Fruit fly (Drosophila melanogaster) whole organism, pupa: ENCODE measurements around the gene Sf3b5.

Experiments
- CG10348 ChIP-seq: fragments of 200-800 bp; sonication (Bioruptor generic); IDR thresholded peaks from 2 replicates; pipeline ENCODE4 v1.3.6; 2022; ENCODE audit warnings: missing biosample characterization, missing genetic modification characterization
- CG12605 ChIP-seq: fragments of 200-800 bp; sonication (Bioruptor generic); IDR thresholded peaks from 2 replicates; pipeline ENCODE4 v1.3.6; 2022; ENCODE audit warnings: missing biosample characterization, missing genetic modification characterization
- CG13204 ChIP-seq: fragments of 200-800 bp; sonication (Bioruptor generic); optimal IDR thresholded peaks from 2 replicates; lab custom pipeline; 2018; ENCODE audit warnings: missing biosample characterization, mild to moderate bottlenecking, missing genetic modification characterization, moderate library complexity
- CG14655 ChIP-seq: fragments of 200-800 bp; sonication (Bioruptor generic); optimal IDR thresholded peaks from 3 replicates; lab custom pipeline; 2017; ENCODE audit warnings: mild to moderate bottlenecking, missing biosample characterization, missing genetic modification reagents, missing genetic modification characterization
- CG15710 ChIP-seq: fragments of 200-800 bp; sonication (Bioruptor generic); optimal IDR thresholded peaks from 2 replicates; lab custom pipeline; 2018; ENCODE audit warnings: missing biosample characterization, mild to moderate bottlenecking, missing genetic modification characterization, moderate library complexity
- CG17806 ChIP-seq: fragments of 200-800 bp; sonication (Bioruptor generic); optimal IDR thresholded peaks from 2 replicates; lab custom pipeline; 2018; ENCODE audit warnings: missing biosample characterization, mild to moderate bottlenecking, missing genetic modification characterization, moderate library complexity
- CG32121 ChIP-seq: fragments of 200-800 bp; sonication (Bioruptor generic); IDR thresholded peaks from 2 replicates; pipeline ENCODE4 v1.3.6; 2022; ENCODE audit warnings: missing biosample characterization, missing genetic modification characterization
- CG34367 ChIP-seq: fragments of 200-800 bp; sonication (Bioruptor generic); optimal IDR thresholded peaks from 2 replicates; lab custom pipeline; 2018; ENCODE audit warnings: missing biosample characterization, mild to moderate bottlenecking, missing genetic modification characterization
- CG4496 ChIP-seq: fragments of 200-800 bp; sonication (Bioruptor generic); IDR thresholded peaks from 3 replicates; pipeline ENCODE4 v1.3.6; 2022; ENCODE audit warnings: missing biosample characterization, missing genetic modification characterization
- CG8159 ChIP-seq: fragments of 200-800 bp; sonication (Bioruptor generic); optimal IDR thresholded peaks from 3 replicates; lab custom pipeline; 2018; ENCODE audit warnings: missing biosample characterization, mild to moderate bottlenecking, missing genetic modification characterization, moderate library complexity
- CG8301 ChIP-seq: fragments of 200-800 bp; sonication (Bioruptor generic); optimal IDR thresholded peaks from 2 replicates; lab custom pipeline; 2018; ENCODE audit warnings: missing biosample characterization, mild to moderate bottlenecking, missing genetic modification characterization
- CG9948 ChIP-seq: fragments of 200-800 bp; sonication (Bioruptor generic); optimal IDR thresholded peaks from 2 replicates; lab custom pipeline; 2018; ENCODE audit warnings: missing biosample characterization, mild to moderate bottlenecking, missing genetic modification characterization, moderate library complexity
- D1 ChIP-seq: fragments of 200-800 bp; sonication (Bioruptor generic); optimal IDR thresholded peaks from 2 replicates; lab custom pipeline; 2018; ENCODE audit warnings: missing biosample characterization, mild to moderate bottlenecking, missing genetic modification characterization, moderate library complexity
- EcR ChIP-seq: fragments of 200-800 bp; sonication (Bioruptor generic); optimal IDR thresholded peaks from 3 replicates; lab custom pipeline; 2019; ENCODE audit warnings: missing biosample characterization, missing genetic modification characterization, mild to moderate bottlenecking, moderate library complexity, missing genetic modification reagents
- Ets98B ChIP-seq: fragments of 200-800 bp; sonication (Bioruptor generic); IDR thresholded peaks from 2 replicates; pipeline ENCODE4 v1.3.6; 2022; ENCODE audit warnings: missing biosample characterization, missing genetic modification characterization
- Pif1A ChIP-seq: fragments of 200-800 bp; sonication (Bioruptor generic); optimal IDR thresholded peaks from 3 replicates; lab custom pipeline; 2016; ENCODE audit warnings: missing biosample characterization, missing genetic modification characterization
- Pif1B ChIP-seq: fragments of 200-800 bp; sonication (Bioruptor generic); optimal IDR thresholded peaks from 3 replicates; lab custom pipeline; 2016; ENCODE audit warnings: missing biosample characterization, missing genetic modification characterization
- Snoo ChIP-seq: fragments of 200-800 bp; sonication (Bioruptor generic); optimal IDR thresholded peaks from 3 replicates; lab custom pipeline; 2017; ENCODE audit warnings: missing biosample characterization, mild to moderate bottlenecking, missing genetic modification characterization, inconsistent platforms
- fd96Ca ChIP-seq: fragments of 200-800 bp; sonication (Bioruptor generic); IDR thresholded peaks from 3 replicates; pipeline ENCODE4 v1.3.6; 2022; ENCODE audit warnings: missing biosample characterization, missing genetic modification characterization
- gl ChIP-seq: fragments of 200-800 bp; sonication (Bioruptor generic); optimal IDR thresholded peaks from 2 replicates; lab custom pipeline; 2018; ENCODE audit warnings: missing biosample characterization, mild to moderate bottlenecking, missing genetic modification characterization
- rn ChIP-seq: fragments of 200-800 bp; sonication (Bioruptor generic); IDR thresholded peaks from 2 replicates; pipeline ENCODE4 v1.3.6; 2022; ENCODE audit warnings: missing biosample characterization, missing genetic modification characterization

The Sf3b5 gene

DNA sequence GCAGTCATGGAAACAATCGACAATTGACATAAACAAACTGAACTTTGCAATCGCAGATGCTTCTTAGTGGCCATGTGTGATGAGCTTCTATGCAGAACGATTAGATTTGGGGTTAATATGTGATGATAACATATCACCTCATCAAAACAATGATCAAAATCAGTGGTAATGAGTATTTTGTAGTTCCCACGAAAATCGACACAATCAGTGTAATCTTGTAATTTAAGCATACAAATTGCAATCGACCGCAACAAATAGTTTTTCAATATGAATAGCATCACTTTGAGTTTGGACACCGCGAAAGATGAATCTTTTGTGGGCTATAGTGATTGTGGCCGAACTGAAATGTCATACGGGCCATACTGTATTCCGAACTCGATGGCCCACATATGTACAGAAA is 17.7 kb downstream of the Sf3b5 start, which contains the start of gene CG11977:
Gene CG11977, plus strand, starts transcription at position 301 of the 400 bp plus-strand sequence.
- TF ChIP-seq fd96Ca (GFP tag; lab: Robert Waterston, UW) = no peak
- TF ChIP-seq CG15710 (tag; lab: Kevin White, UChicago) = no peak
- no peak for TF ChIP-seq CG12605 (GFP tag; lab: Robert Waterston, UW)
- no peak for TF ChIP-seq CG13204 (GFP tag; lab: Kevin White, UChicago)
- no peak for TF ChIP-seq CG32121 (GFP tag; lab: Robert Waterston, UW)
- TF ChIP-seq, all 21 proteins: peak for 0

DNA sequence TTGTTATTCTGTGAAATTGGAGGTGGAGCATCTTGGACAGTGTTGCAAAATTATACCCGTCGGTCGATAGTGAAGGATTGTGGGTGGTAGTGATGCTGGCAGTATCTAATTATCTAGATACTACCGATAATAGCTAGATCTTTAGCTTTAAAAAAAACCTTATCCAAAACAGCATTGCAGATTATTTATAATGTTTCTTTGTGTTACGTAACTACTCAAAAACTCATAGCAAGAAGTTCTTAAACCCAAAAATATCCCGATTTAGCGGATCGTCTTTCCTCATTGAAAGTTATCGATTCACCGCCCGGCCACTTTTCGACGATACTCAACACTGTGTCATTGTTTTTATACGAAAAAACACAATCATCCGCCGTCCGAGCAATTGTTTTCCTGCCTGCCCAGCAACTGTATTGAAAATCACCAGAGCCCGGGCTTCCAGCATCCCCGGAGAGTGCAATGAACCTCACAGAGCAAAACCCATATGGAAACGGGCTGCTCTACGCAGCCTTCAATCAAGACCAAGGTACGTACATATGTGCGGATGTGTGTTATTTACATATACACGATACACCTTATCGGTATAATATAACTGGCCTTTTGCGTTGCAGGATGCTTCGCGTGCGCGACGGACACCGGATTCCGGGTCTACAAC is 22.1 kb downstream of the Sf3b5 start, which contains the start of gene CG11975:
Gene CG11975, plus strand, starts transcription at position 326 of the 652 bp plus-strand sequence.
- TF ChIP-seq CG15710 (tag; lab: Kevin White, UChicago) = peak; percentile 62
- no peak for TF ChIP-seq CG12605 (GFP tag; lab: Robert Waterston, UW)
- TF ChIP-seq CG14655 = no peak
- TF ChIP-seq Snoo (tag; lab: Kevin White, UChicago) = peak; percentile 52
- no peak for TF ChIP-seq CG34367
- TF ChIP-seq fd96Ca (GFP tag; lab: Robert Waterston, UW) = peak; percentile 47; the same call in 1 of the 3 replicates
- peak; percentile 60; the same call in 1 of the 3 replicates for TF ChIP-seq CG4496 (GFP tag; lab: Robert Waterston, UW)
- peak; percentile 39; the same call in 1 of the 2 replicates for TF ChIP-seq CG32121 (GFP tag; lab: Robert Waterston, UW)
- TF ChIP-seq Pif1A (GFP tag; lab: Kevin White, UChicago) = no peak
- TF ChIP-seq Ets98B = no peak; the same call in 1 of the 2 replicates
- TF ChIP-seq CG10348 (GFP tag; lab: Robert Waterston, UW) = no peak
- no peak for TF ChIP-seq gl (tag; lab: Kevin White, UChicago)
- peak; percentile 69 for TF ChIP-seq EcR
- TF ChIP-seq CG17806 (tag; lab: Kevin White, UChicago) = peak; percentile 20
- TF ChIP-seq rn (GFP tag; lab: Robert Waterston, UW) = no peak
- TF ChIP-seq CG9948 (tag; lab: Kevin White, UChicago) = peak; percentile 34

DNA sequence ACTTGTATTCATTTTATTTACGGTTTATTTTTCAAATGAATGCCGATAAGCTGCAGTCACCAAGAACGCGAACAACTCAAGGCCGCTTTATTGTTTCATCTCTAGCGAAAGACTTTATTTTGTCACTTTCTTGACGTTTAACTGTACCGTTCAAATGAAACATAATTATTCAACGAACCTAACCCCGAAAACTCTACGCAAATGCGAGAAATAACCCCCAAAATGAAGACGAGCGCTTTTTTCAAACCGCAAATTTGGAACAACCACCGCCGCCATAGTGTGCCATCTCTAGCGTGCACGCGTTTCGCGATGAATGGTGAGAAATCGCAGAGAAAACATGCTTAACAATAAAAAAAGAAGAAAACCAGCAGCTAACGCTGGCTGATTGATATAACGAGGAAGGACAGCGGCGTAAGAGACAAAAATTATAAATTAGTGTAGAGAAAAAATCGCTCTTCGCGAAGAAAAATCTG is 30.5 kb downstream of the Sf3b5 start, which contains the start of gene CG11970:
Gene CG11970, plus strand, starts transcription at position 117 of the 473 bp plus-strand sequence.
- TF ChIP-seq CG9948 (tag; lab: Kevin White, UChicago) (no peak), CG17806 (tag; lab: Kevin White, UChicago) (no peak), gl (tag; lab: Kevin White, UChicago) (no peak), CG8159 (tag; lab: Kevin White, UChicago) (no peak), CG34367 (no peak), CG8301 (tag; lab: Kevin White, UChicago) (no peak), CG13204 (GFP tag; lab: Kevin White, UChicago) (no peak), CG4496 (GFP tag; lab: Robert Waterston, UW) (no peak), fd96Ca (GFP tag; lab: Robert Waterston, UW) (no peak), rn (GFP tag; lab: Robert Waterston, UW) (no peak), CG10348 (GFP tag; lab: Robert Waterston, UW) (no peak), Ets98B (no peak), D1 (tag; lab: Kevin White, UChicago) (no peak), Pif1B (GFP tag; lab: Kevin White, UChicago) (no peak), CG32121 (GFP tag; lab: Robert Waterston, UW) (no peak), CG12605 (GFP tag; lab: Robert Waterston, UW) (no peak), CG15710 (tag; lab: Kevin White, UChicago) (no peak)

DNA sequence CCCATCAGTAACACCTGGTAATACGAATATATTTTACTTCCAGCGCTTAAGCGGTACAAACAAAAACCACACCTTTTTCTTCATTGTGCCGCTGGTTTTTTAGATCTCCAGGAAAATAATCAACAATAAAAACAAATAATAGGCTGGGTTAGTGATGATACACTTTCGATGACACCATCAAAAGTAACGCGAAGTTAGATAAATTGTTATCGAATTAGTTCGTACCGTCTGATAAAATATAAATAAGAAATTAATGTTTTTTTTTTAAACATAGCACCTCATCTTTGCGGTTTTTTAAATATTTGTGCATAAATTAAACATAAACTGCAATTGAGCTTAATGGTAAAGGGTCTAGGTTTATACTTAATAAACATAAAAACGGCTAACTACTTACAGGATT is 31.0 kb downstream of the Sf3b5 start, which contains the start of gene RagA-B:
Gene RagA-B, minus strand, starts transcription at position 175 of the 400 bp plus-strand sequence.
- TF ChIP-seq Pif1A (GFP tag; lab: Kevin White, UChicago) = no peak
- no peak for TF ChIP-seq CG8301 (tag; lab: Kevin White, UChicago)
- TF ChIP-seq Snoo (tag; lab: Kevin White, UChicago) = no peak
- TF ChIP-seq EcR = no peak
- TF ChIP-seq Pif1B (GFP tag; lab: Kevin White, UChicago) = no peak
- TF ChIP-seq CG8159 (tag; lab: Kevin White, UChicago) = no peak
- no peak for TF ChIP-seq CG15710 (tag; lab: Kevin White, UChicago)
- no peak for TF ChIP-seq CG32121 (GFP tag; lab: Robert Waterston, UW)
- no peak for TF ChIP-seq CG14655
- no peak for TF ChIP-seq Ets98B
- no peak for TF ChIP-seq gl (tag; lab: Kevin White, UChicago)
- TF ChIP-seq CG4496 (GFP tag; lab: Robert Waterston, UW) = no peak
- no peak for TF ChIP-seq fd96Ca (GFP tag; lab: Robert Waterston, UW)
- TF ChIP-seq D1 (tag; lab: Kevin White, UChicago) = no peak
- TF ChIP-seq CG13204 (GFP tag; lab: Kevin White, UChicago) = no peak
- TF ChIP-seq CG12605 (GFP tag; lab: Robert Waterston, UW) = no peak
- no peak for TF ChIP-seq CG10348 (GFP tag; lab: Robert Waterston, UW)
- no peak for TF ChIP-seq rn (GFP tag; lab: Robert Waterston, UW)
- no peak for TF ChIP-seq CG34367
- TF ChIP-seq CG9948 (tag; lab: Kevin White, UChicago) = no peak

DNA sequence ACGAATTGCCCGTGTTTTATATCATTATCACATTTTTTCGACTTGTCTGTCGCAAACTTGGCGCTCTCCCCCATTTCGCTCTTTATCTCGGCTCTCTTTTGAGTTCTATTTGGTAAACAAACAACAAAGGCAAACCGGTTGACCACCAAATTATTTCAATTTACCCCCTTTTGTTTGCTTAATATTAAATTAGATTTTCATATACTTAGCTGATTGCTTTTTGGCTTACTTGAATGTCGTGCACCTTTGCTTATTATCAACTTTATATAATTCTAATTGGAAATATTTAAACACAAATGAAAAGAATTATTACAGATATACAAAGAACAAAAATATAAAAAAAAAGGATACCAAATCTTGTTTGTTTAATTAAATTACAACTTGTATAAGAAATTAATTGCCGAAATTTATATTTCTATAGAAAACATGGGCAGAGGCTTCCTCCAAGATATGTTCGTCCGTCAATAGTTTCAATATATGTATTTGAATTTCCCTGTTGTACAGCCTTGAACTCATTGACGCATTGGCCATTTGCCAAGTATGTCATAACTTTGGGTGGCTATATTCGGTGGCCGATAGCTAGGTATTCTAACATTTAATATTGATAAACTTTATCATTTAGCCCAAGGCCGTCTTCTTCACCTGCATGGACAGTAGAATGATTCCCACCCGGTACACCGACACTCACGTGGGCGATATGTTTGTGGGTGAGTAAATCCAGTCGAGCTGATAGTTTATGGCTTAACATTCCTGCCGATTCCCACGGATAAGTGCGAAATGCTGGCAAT is 33.7 kb downstream of the Sf3b5 start:
- no peak for TF ChIP-seq CG15710 (tag; lab: Kevin White, UChicago)
- no peak for TF ChIP-seq EcR
- TF ChIP-seq Pif1B (GFP tag; lab: Kevin White, UChicago) = no peak
- TF ChIP-seq CG8159 (tag; lab: Kevin White, UChicago) = no peak
- no peak for TF ChIP-seq CG34367
- no peak for TF ChIP-seq CG14655
- no peak for TF ChIP-seq CG13204 (GFP tag; lab: Kevin White, UChicago)
- TF ChIP-seq Ets98B = no peak
- no peak for TF ChIP-seq D1 (tag; lab: Kevin White, UChicago)
- no peak for TF ChIP-seq CG8301 (tag; lab: Kevin White, UChicago)
- TF ChIP-seq Snoo (tag; lab: Kevin White, UChicago) = no peak
- no peak for TF ChIP-seq CG9948 (tag; lab: Kevin White, UChicago)
- TF ChIP-seq CG10348 (GFP tag; lab: Robert Waterston, UW) = no peak
- no peak for TF ChIP-seq CG4496 (GFP tag; lab: Robert Waterston, UW)
- no peak for TF ChIP-seq CG12605 (GFP tag; lab: Robert Waterston, UW)
- no peak for TF ChIP-seq CG32121 (GFP tag; lab: Robert Waterston, UW)
- TF ChIP-seq fd96Ca (GFP tag; lab: Robert Waterston, UW) = no peak
- TF ChIP-seq CG17806 (tag; lab: Kevin White, UChicago) = no peak
- TF ChIP-seq, all 21 proteins: peak for 0
